Worm (Caenorhabditis elegans) whole organism, L3 larva: ENCODE data around the gene F20H11.4.

ENCODE experiments used
- ceh-82 ChIP-seq: fragments of 150-350 bp; optimal IDR thresholded peaks from 2 replicates; lab custom pipeline; 2014; ENCODE audit warnings: missing biosample characterization, missing genetic modification characterization
- eor-1 ChIP-seq, 2 experiments: fragments of 150-350 bp; optimal IDR thresholded peaks; 2 replicates each; lab custom pipeline; 2014 to 2018; ENCODE audit warnings: missing biosample characterization in 2 of 2, missing genetic modification characterization in 2 of 2
- fkh-10 ChIP-seq: sonication (generic microtip); optimal IDR thresholded peaks from 2 replicates; lab custom pipeline; 2017; ENCODE audit warnings: missing biosample characterization, missing genetic modification reagents, missing genetic modification characterization
- fos-1 ChIP-seq: fragments of 150-350 bp; optimal IDR thresholded peaks from 2 replicates; lab custom pipeline; 2014; ENCODE audit warnings: missing biosample characterization, missing genetic modification characterization
- lin-15B ChIP-seq: fragments of 150-350 bp; optimal IDR thresholded peaks from 2 replicates; lab custom pipeline; 2014; ENCODE audit warnings: missing biosample characterization, missing genetic modification characterization
- nfya-1 ChIP-seq: sonication (generic microtip); optimal IDR thresholded peaks from 2 replicates; lab custom pipeline; 2017; ENCODE audit warnings: missing genetic modification characterization, mild to moderate bottlenecking, missing compliant biosample characterization, antibody characterized with exemption, moderate library complexity; ENCODE audit not compliant: insufficient read depth
- nhr-76 ChIP-seq: fragments of 150-350 bp; sonication (generic microtip); optimal IDR thresholded peaks from 5 replicates; lab custom pipeline; 2014; ENCODE audit warnings: missing biosample characterization, missing genetic modification characterization
- pqm-1 ChIP-seq: fragments of 150-350 bp; optimal IDR thresholded peaks from 2 replicates; lab custom pipeline; 2017; ENCODE audit warnings: missing biosample characterization, missing genetic modification characterization, inconsistent platforms

DNA sequence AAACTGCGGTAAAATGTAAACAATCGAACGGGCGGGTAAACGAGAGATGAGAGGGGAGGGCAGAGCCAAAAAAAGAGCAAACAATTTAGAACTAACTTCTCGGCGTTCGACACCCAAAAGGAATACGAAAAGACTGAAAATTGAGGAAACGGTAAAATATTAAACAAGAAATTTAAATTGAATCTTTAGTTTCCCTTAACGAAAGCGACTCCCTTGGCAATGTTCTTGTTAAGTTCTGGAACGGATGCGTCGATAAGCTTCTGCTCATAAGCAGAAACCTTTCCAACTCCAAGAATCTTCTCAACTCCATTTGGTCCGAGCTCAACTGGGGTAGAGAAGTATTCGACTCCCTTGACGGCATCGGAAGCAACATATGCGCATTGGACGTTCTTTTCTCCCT, 1.8 kb upstream of the F20H11.4 start:
- TF ChIP-seq lin-15B (tag; lab: Kevin White, UChicago) (no peak), fos-1 (no peak), nfya-1 (no peak), fkh-10 (GFP tag; lab: Kevin White, UChicago) (no peak), nhr-76 (no peak), ceh-82 (tag; lab: Kevin White, UChicago) (no peak), eor-1 (tag; optimal IDR thresholded peaks at IDR 0.05; lab: Kevin White, UChicago) (no peak), pqm-1 (tag; lab: Kevin White, UChicago) (no peak)
